Worm (Caenorhabditis elegans): ENCODE data around the gene M02B7.2.

M02B7.2 gene

DNA sequence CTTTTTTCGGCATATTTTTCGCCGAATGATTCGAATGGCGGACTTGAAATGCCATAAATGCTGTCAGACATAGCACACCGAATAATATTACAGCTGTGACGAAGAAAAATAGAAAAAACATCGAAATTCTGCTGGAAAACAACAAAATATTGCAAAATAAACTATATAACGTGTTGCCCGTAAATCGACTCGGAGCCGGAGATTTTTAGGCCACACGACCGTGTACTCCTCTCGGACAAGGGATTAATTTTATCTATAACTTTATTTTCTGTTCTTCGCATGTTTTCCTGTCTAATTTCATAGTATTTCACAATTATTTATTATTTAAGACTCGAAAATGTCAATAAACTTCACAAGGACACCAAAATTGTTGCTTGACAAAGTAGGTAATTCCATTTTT, at the start of gene M02B7.2, which contains the start of gene algn-14:
M02B7.2 (plus strand) TSS at position 330 of the 400 bp plus-strand sequence.
algn-14 (minus strand) TSS at position 175 of the 400 bp plus-strand sequence.
- no peak for TF ChIP-seq unc-62 (GFP tag; optimal IDR thresholded peaks at IDR 0.05)

ce11 chrIV:3755355-3755754, 48.0 kb upstream of the M02B7.2 start, which contains the start of gene Y37E11AR.7:
Gene Y37E11AR.7 (minus strand): TSS chrIV:3755455.
- TF ChIP-seq unc-62 (GFP tag; optimal IDR thresholded peaks at IDR 0.05) = no peak

DNA sequence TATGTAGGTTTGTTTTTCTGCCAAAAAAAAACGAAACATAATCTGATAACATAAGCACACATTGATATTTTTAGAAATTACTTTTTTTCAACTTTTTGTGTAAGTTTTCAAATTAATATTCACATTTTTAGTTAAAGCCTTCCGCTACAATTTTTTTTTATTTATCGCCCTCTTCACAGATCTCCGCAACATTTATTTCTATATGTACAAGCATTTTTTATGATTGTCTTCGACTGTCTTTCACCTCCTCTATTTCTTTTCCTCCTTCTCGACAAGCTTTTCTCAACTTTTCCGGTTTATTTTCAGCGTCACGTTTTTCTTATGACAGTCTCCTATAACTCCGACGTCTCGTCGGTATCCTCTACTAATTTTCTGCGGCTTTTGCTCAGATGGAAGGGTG, 47.5 kb upstream of the M02B7.2 start, which contains the start of gene best-20:
best-20 (plus strand) TSS at position 301 of the 400 bp plus-strand sequence.
- no peak for TF ChIP-seq unc-62 (GFP tag; optimal IDR thresholded peaks at IDR 0.05)

ce11 chrIV:3759823-3760222, 43.6 kb upstream of the M02B7.2 start:
- no peak for TF ChIP-seq unc-62 (GFP tag; optimal IDR thresholded peaks at IDR 0.05)

ce11 chrIV:3764012-3764549, 39.3 kb upstream of the M02B7.2 start:
- no peak for TF ChIP-seq unc-62 (GFP tag; optimal IDR thresholded peaks at IDR 0.05)

- TF ChIP-seq unc-62 (GFP tag; optimal IDR thresholded peaks at IDR 0.05) = no peak
Observed at ce11 chrIV:3765457-3765856, 37.9 kb upstream of the M02B7.2 start.

- no peak for TF ChIP-seq unc-62 (GFP tag; optimal IDR thresholded peaks at IDR 0.05)
Observed at ce11 chrIV:3766589-3766988, 36.8 kb upstream of the M02B7.2 start, which contains the start of gene vab-2. Gene vab-2 (minus strand): TSS chrIV:3766826.

- no peak for TF ChIP-seq unc-62 (GFP tag; optimal IDR thresholded peaks at IDR 0.05)
Observed at ce11 chrIV:3767749-3768148, 35.6 kb upstream of the M02B7.2 start.

- no peak for TF ChIP-seq unc-62 (GFP tag; optimal IDR thresholded peaks at IDR 0.05)
Observed at ce11 chrIV:3774160-3774559, 29.2 kb upstream of the M02B7.2 start.

DNA sequence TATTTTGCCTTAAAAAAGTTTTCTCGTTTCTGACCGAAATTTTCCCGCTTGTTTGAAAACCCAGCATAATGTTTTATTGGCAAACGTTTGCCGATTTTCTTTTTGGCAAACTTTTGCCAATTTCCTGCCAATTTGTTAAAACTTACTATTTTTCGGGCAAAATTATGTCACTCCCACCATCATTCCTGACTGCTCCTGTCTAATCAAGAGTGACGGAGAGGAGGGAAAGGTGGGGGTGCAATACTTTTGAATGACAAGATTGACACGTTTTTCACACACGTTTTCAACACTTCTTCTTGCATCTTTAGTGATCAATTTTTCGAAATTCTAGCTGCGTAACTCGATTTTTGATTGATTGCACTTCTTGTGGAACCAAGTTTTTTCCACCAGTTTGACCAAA, 21.8 kb upstream of the M02B7.2 start:
- no peak for TF ChIP-seq unc-62 (GFP tag; optimal IDR thresholded peaks at IDR 0.05)

ce11 chrIV:3783910-3784309, 19.5 kb upstream of the M02B7.2 start, which contains the start of gene glct-6:
Gene glct-6 (plus strand): TSS chrIV:3784210.
- no peak for TF ChIP-seq unc-62 (GFP tag; optimal IDR thresholded peaks at IDR 0.05)

ce11 chrIV:3794437-3794836, 8.9 kb upstream of the M02B7.2 start, which contains the start of gene K09B3.1:
Gene K09B3.1 (plus strand): TSS chrIV:3794737.
- TF ChIP-seq unc-62 (GFP tag; optimal IDR thresholded peaks at IDR 0.05) = no peak

DNA sequence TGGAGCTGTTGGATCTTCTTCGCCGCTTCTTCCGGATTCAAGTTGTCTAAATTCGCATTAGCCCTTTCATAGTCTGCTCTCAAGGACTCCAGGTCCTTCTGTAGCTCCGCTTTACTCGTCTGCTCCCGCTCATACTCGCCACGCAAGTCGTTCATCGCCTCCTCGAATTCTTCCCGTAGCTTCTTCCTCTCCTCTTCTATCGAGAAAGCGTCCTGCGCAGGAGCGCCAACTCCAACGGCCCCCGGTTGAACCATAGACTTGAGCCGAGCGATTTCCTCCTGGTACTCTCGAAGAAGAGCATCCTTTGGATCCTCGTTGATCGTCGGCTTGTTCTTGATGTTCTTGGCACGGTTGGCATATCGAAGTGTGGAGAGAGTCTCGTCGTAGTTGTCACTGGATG, 5.9 kb upstream of the M02B7.2 start:
- TF ChIP-seq unc-62 (GFP tag; optimal IDR thresholded peaks at IDR 0.05) = no peak

- no peak for TF ChIP-seq unc-62 (GFP tag; optimal IDR thresholded peaks at IDR 0.05)
Observed at ce11 chrIV:3800952-3801351, 2.4 kb upstream of the M02B7.2 start, which contains the start of gene osm-3. Gene osm-3 (minus strand): TSS chrIV:3801052.

ce11 chrIV:3805219-3805618, 1.8 kb downstream of the M02B7.2 start, which contains the start of gene fbxc-47:
Gene fbxc-47 (plus strand): TSS chrIV:3805519.
- no peak for TF ChIP-seq unc-62 (GFP tag; optimal IDR thresholded peaks at IDR 0.05)

ce11 chrIV:3807092-3807491, 3.7 kb downstream of the M02B7.2 start, which contains the start of gene M02B7.7:
Gene M02B7.7 (minus strand): TSS chrIV:3807192.
- TF ChIP-seq unc-62 (GFP tag; optimal IDR thresholded peaks at IDR 0.05) = no peak

ce11 chrIV:3807545-3807944, 4.2 kb downstream of the M02B7.2 start:
- TF ChIP-seq unc-62 (GFP tag; optimal IDR thresholded peaks at IDR 0.05) = no peak
